Worm (Caenorhabditis elegans): ENCODE data around the gene F36F12.1.
"Not testable (repeated sequence)": the region's sequence is repeated elsewhere in the genome, so short reads cannot be mapped to it uniquely, and the experiment has no call there.

Gene F36F12.1

ce11 chrV:2095204-2095603, 7.8 kb downstream of the F36F12.1 start, which contains the start of gene F36F12.2:
TSS of gene F36F12.2 (minus strand) at chrV:2095304.
- TF ChIP-seq gmeb-1 (tag; optimal IDR thresholded peaks at IDR 0.05): no peak
- no peak for TF ChIP-seq unc-55 (GFP tag; optimal IDR thresholded peaks at IDR 0.05)
- no peak for TF ChIP-seq nhr-129 (tag; optimal IDR thresholded peaks at IDR 0.05)
- no peak for TF ChIP-seq peb-1 (tag; optimal IDR thresholded peaks at IDR 0.05)
- no peak for TF ChIP-seq ztf-4 (tag; optimal IDR thresholded peaks at IDR 0.05)
- TF ChIP-seq alr-1 (tag; optimal IDR thresholded peaks at IDR 0.05): no peak
- no peak for TF ChIP-seq lsy-2 (tag; optimal IDR thresholded peaks at IDR 0.05)
- TF ChIP-seq nhr-6 (tag; optimal IDR thresholded peaks at IDR 0.05): no peak
- TF ChIP-seq zag-1 (tag; optimal IDR thresholded peaks at IDR 0.05): no peak
- TF ChIP-seq dmd-4 (tag; optimal IDR thresholded peaks at IDR 0.05): no peak
- TF ChIP-seq ama-1 (optimal IDR thresholded peaks at IDR 0.05): no peak
- TF ChIP-seq blmp-1 (tag; optimal IDR thresholded peaks at IDR 0.05; ENCODE audit: insufficient read depth): no peak
- no peak for TF ChIP-seq unc-62 (GFP tag; optimal IDR thresholded peaks at IDR 0.05)
- no peak for TF ChIP-seq sma-3 (GFP tag; optimal IDR thresholded peaks at IDR 0.05)
- no peak for TF ChIP-seq nhr-237 (tag; optimal IDR thresholded peaks at IDR 0.05)
- TF ChIP-seq aly-2 (tag; optimal IDR thresholded peaks at IDR 0.05): no peak
- TF ChIP-seq nhr-77 (tag; optimal IDR thresholded peaks at IDR 0.05): no peak
- TF ChIP-seq R02D3.7 (tag; optimal IDR thresholded peaks at IDR 0.05): no peak
- no peak for TF ChIP-seq nhr-21 (tag; optimal IDR thresholded peaks at IDR 0.05)

ce11 chrV:2090321-2090720, 12.7 kb downstream of the F36F12.1 start, which contains the start of gene ztf-28:
TSS of gene ztf-28 (plus strand) at chrV:2090669.
- TF ChIP-seq nhr-21, crh-2, F13H6.1 (tag; optimal IDR thresholded peaks at IDR 0.05): not testable (repeated sequence)

- not testable (repeated sequence) for TF ChIP-seq ceh-82, C34F6.9, ceh-16 (tag; optimal IDR thresholded peaks at IDR 0.05)
Observed at ce11 chrV:2085745-2086267, 17.2 kb downstream of the F36F12.1 start, which contains the start of gene F36F12.3. TSS of gene F36F12.3 (plus strand) at chrV:2085795.

- TF ChIP-seq F13H6.1 (tag; optimal IDR thresholded peaks at IDR 0.05): no peak
- TF ChIP-seq nhr-129 (tag; optimal IDR thresholded peaks at IDR 0.05): no peak
- TF ChIP-seq fos-1 (tag; optimal IDR thresholded peaks at IDR 0.05): no peak
- TF ChIP-seq egl-27 (tag; optimal IDR thresholded peaks at IDR 0.05): no peak
- TF ChIP-seq nhr-11 (tag; optimal IDR thresholded peaks at IDR 0.05): no peak
Observed at ce11 chrV:2083869-2084268, 19.1 kb downstream of the F36F12.1 start.

ce11 chrV:2081894-2082293, 21.1 kb downstream of the F36F12.1 start:
- TF ChIP-seq sma-9 (GFP tag; optimal IDR thresholded peaks at IDR 0.05) (no peak), sma-9 (tag; optimal IDR thresholded peaks at IDR 0.05) (no peak), nhr-129 (tag; optimal IDR thresholded peaks at IDR 0.05) (no peak), ztf-1 (GFP tag; conservative IDR thresholded peaks at IDR 0.05) (no peak), lin-13 (GFP tag; optimal IDR thresholded peaks at IDR 0.05) (no peak)

- TF ChIP-seq elt-3 (tag; optimal IDR thresholded peaks at IDR 0.05) (no peak), mab-5 (tag; optimal IDR thresholded peaks at IDR 0.05) (no peak), dmd-4 (tag; optimal IDR thresholded peaks at IDR 0.05) (no peak), ama-1 (optimal IDR thresholded peaks at IDR 0.05) (no peak), nhr-21 (tag; optimal IDR thresholded peaks at IDR 0.05) (no peak), snpc-4 (tag; optimal IDR thresholded peaks at IDR 0.05) (no peak), crh-2 (tag; optimal IDR thresholded peaks at IDR 0.05) (no peak), lin-39 (tag; optimal IDR thresholded peaks at IDR 0.05) (no peak), nhr-77 (tag; optimal IDR thresholded peaks at IDR 0.05) (no peak), mbf-1 (tag; optimal IDR thresholded peaks at IDR 0.05) (no peak), R02D3.7 (tag; optimal IDR thresholded peaks at IDR 0.05) (no peak), unc-39 (tag; optimal IDR thresholded peaks at IDR 0.05) (no peak), ztf-11 (tag; optimal IDR thresholded peaks at IDR 0.05) (no peak), nhr-25 (tag; optimal IDR thresholded peaks at IDR 0.05) (no peak), sem-4 (tag; optimal IDR thresholded peaks at IDR 0.05) (no peak), skn-1 (tag; optimal IDR thresholded peaks at IDR 0.05) (no peak), nhr-23 (tag; optimal IDR thresholded peaks at IDR 0.05) (no peak), nhr-6 (tag; optimal IDR thresholded peaks at IDR 0.05) (no peak), nhr-237 (tag; optimal IDR thresholded peaks at IDR 0.05) (no peak)
Observed at ce11 chrV:2081269-2081668, 21.7 kb downstream of the F36F12.1 start.
